Fruit fly (Drosophila melanogaster) whole organism, prepupa: ENCODE measurements around the gene Sumo.

Experiments used
- Blimp-1 ChIP-seq: fragments of 200-800 bp; sonication (Bioruptor generic); optimal IDR thresholded peaks from 3 replicates; lab custom pipeline; 2017; ENCODE audit warnings: missing biosample characterization, missing genetic modification characterization, mild to moderate bottlenecking, moderate library complexity, missing genetic modification reagents
- CG10631 ChIP-seq: fragments of 200-800 bp; sonication (Bioruptor generic); optimal IDR thresholded peaks from 2 replicates; lab custom pipeline; 2016; ENCODE audit warnings: missing biosample characterization, missing genetic modification characterization
- CG11902 ChIP-seq: fragments of 200-800 bp; sonication (Bioruptor generic); optimal IDR thresholded peaks from 3 replicates; lab custom pipeline; 2016; ENCODE audit warnings: missing biosample characterization, missing genetic modification characterization
- CG15336 ChIP-seq: fragments of 200-800 bp; sonication (Bioruptor generic); IDR thresholded peaks from 2 replicates; pipeline ENCODE4 v1.3.6; 2022; ENCODE audit warnings: missing biosample characterization, missing genetic modification characterization
- CG1621 ChIP-seq: fragments of 200-800 bp; sonication (Bioruptor generic); optimal IDR thresholded peaks from 3 replicates; lab custom pipeline; 2018; ENCODE audit warnings: missing biosample characterization, mild to moderate bottlenecking, missing genetic modification characterization
- CG16779 ChIP-seq: fragments of 200-800 bp; sonication (Bioruptor generic); optimal IDR thresholded peaks from 3 replicates; lab custom pipeline; 2017; ENCODE audit warnings: missing biosample characterization, mild to moderate bottlenecking, missing genetic modification characterization
- CG3032 ChIP-seq: fragments of 200-800 bp; optimal IDR thresholded peaks from 2 replicates; lab custom pipeline; 2019; ENCODE audit warnings: missing biosample characterization, mild to moderate bottlenecking, missing genetic modification characterization, moderate library complexity
- CG31627 ChIP-seq: fragments of 200-800 bp; sonication (Bioruptor generic); optimal IDR thresholded peaks from 3 replicates; lab custom pipeline; 2016; ENCODE audit warnings: missing biosample characterization, missing genetic modification characterization
- CG32006 ChIP-seq: fragments of 200-800 bp; sonication (Bioruptor generic); optimal IDR thresholded peaks from 3 replicates; lab custom pipeline; 2017; ENCODE audit warnings: missing biosample characterization, mild to moderate bottlenecking, missing genetic modification characterization
- CG34406 ChIP-seq: fragments of 200-800 bp; sonication (Bioruptor generic); optimal IDR thresholded peaks from 3 replicates; lab custom pipeline; 2016; ENCODE audit warnings: missing biosample characterization, missing genetic modification characterization
- CG3919 ChIP-seq: fragments of 200-800 bp; sonication (Bioruptor generic); optimal IDR thresholded peaks from 3 replicates; lab custom pipeline; 2016; ENCODE audit warnings: missing biosample characterization, missing genetic modification characterization
- CG4318 ChIP-seq: fragments of 200-800 bp; sonication (Bioruptor generic); optimal IDR thresholded peaks from 3 replicates; lab custom pipeline; 2017; ENCODE audit warnings: missing biosample characterization, mild to moderate bottlenecking, missing genetic modification characterization
- CG6163 ChIP-seq: fragments of 200-800 bp; sonication (Bioruptor generic); IDR thresholded peaks from 3 replicates; pipeline ENCODE4 v1.3.6; 2022; ENCODE audit warnings: missing biosample characterization, missing genetic modification characterization
- CG6276 ChIP-seq: fragments of 200-800 bp; sonication (Bioruptor generic); optimal IDR thresholded peaks from 2 replicates; lab custom pipeline; 2017; ENCODE audit warnings: missing biosample characterization, mild to moderate bottlenecking, missing genetic modification characterization
- CG6792 ChIP-seq: fragments of 200-800 bp; sonication (Bioruptor generic); optimal IDR thresholded peaks from 3 replicates; lab custom pipeline; 2016; ENCODE audit warnings: missing biosample characterization, missing genetic modification characterization
- CG6808 ChIP-seq: fragments of 200-800 bp; sonication (Bioruptor generic); optimal IDR thresholded peaks from 3 replicates; lab custom pipeline; 2017; ENCODE audit warnings: missing biosample characterization, missing genetic modification characterization, mild to moderate bottlenecking, moderate library complexity, missing genetic modification reagents
- CG6854 ChIP-seq: fragments of 200-800 bp; sonication (Bioruptor generic); optimal IDR thresholded peaks from 2 replicates; lab custom pipeline; 2017; ENCODE audit warnings: missing biosample characterization, mild to moderate bottlenecking, missing genetic modification characterization
- CG8119 ChIP-seq: fragments of 200-800 bp; sonication (Bioruptor generic); IDR thresholded peaks from 3 replicates; pipeline ENCODE4 v1.3.6; 2022; ENCODE audit warnings: missing biosample characterization, missing genetic modification characterization
- CG8319 ChIP-seq: fragments of 200-800 bp; sonication (Bioruptor generic); optimal IDR thresholded peaks from 3 replicates; lab custom pipeline; 2016; ENCODE audit warnings: missing biosample characterization, missing genetic modification characterization
- CG8632 ChIP-seq: fragments of 200-800 bp; sonication (Bioruptor generic); optimal IDR thresholded peaks from 3 replicates; lab custom pipeline; 2016; ENCODE audit warnings: missing biosample characterization, missing genetic modification characterization
- Eip75B ChIP-seq: fragments of 200-800 bp; sonication (Bioruptor generic); optimal IDR thresholded peaks from 3 replicates; lab custom pipeline; 2016; ENCODE audit warnings: missing biosample characterization, missing genetic modification characterization
- Eip78C ChIP-seq: fragments of 200-800 bp; sonication (Bioruptor generic); peaks from one replicate; lab custom pipeline; 2016; ENCODE audit warnings: missing biosample characterization, missing genetic modification characterization
- Ets21C ChIP-seq: fragments of 200-800 bp; sonication (Bioruptor generic); optimal IDR thresholded peaks from 3 replicates; lab custom pipeline; 2016; ENCODE audit warnings: missing biosample characterization, missing genetic modification characterization
- Gug ChIP-seq: fragments of 200-800 bp; sonication (Bioruptor generic); IDR thresholded peaks from 2 replicates; pipeline ENCODE4 v1.3.6; 2022; ENCODE audit warnings: missing biosample characterization, missing genetic modification characterization
- Hr39 ChIP-seq: fragments of 200-800 bp; sonication (Bioruptor generic); optimal IDR thresholded peaks from 2 replicates; lab custom pipeline; 2016; ENCODE audit warnings: missing biosample characterization, missing genetic modification characterization
- Met ChIP-seq: fragments of 200-800 bp; sonication (Bioruptor generic); optimal IDR thresholded peaks from 3 replicates; lab custom pipeline; 2016; ENCODE audit warnings: missing biosample characterization, missing genetic modification characterization
- Smox ChIP-seq: fragments of 200-800 bp; sonication (Bioruptor generic); optimal IDR thresholded peaks from 3 replicates; lab custom pipeline; 2016; ENCODE audit warnings: missing biosample characterization, missing genetic modification characterization
- Sox102F ChIP-seq: fragments of 200-800 bp; sonication (Bioruptor generic); optimal IDR thresholded peaks from 2 replicates; lab custom pipeline; 2016; ENCODE audit warnings: missing biosample characterization, mild to moderate bottlenecking, missing genetic modification characterization
- Sox14 ChIP-seq: fragments of 200-800 bp; sonication (Bioruptor generic); optimal IDR thresholded peaks from 3 replicates; lab custom pipeline; 2016; ENCODE audit warnings: missing biosample characterization, missing genetic modification characterization
- achi ChIP-seq: fragments of 200-800 bp; sonication (Bioruptor generic); optimal IDR thresholded peaks from 3 replicates; lab custom pipeline; 2016; ENCODE audit warnings: missing biosample characterization, missing genetic modification characterization
- acj6 ChIP-seq: fragments of 200-800 bp; sonication (Bioruptor generic); optimal IDR thresholded peaks from 3 replicates; lab custom pipeline; 2016; ENCODE audit warnings: missing biosample characterization, missing genetic modification characterization
- eg ChIP-seq: fragments of 200-800 bp; sonication (Bioruptor generic); IDR thresholded peaks from 3 replicates; pipeline ENCODE4 v1.3.6; 2022; ENCODE audit warnings: missing biosample characterization, missing genetic modification characterization
- esn ChIP-seq: fragments of 200-800 bp; sonication (Bioruptor generic); optimal IDR thresholded peaks from 2 replicates; lab custom pipeline; 2016; ENCODE audit warnings: missing biosample characterization, mild to moderate bottlenecking, missing genetic modification characterization, moderate library complexity
- fkh ChIP-seq: fragments of 200-800 bp; sonication (Bioruptor generic); optimal IDR thresholded peaks from 3 replicates; lab custom pipeline; 2017; ENCODE audit warnings: missing biosample characterization, mild to moderate bottlenecking, missing genetic modification characterization, moderate library complexity
- lz ChIP-seq: fragments of 200-800 bp; sonication (Bioruptor generic); optimal IDR thresholded peaks from 3 replicates; lab custom pipeline; 2016; ENCODE audit warnings: missing biosample characterization, missing genetic modification characterization
- pdm3 ChIP-seq: fragments of 200-800 bp; sonication (Bioruptor generic); optimal IDR thresholded peaks from 3 replicates; lab custom pipeline; 2016; ENCODE audit warnings: missing biosample characterization, missing genetic modification characterization
- salr ChIP-seq, 2 experiments: fragments of 200-800 bp; sonication (Bioruptor generic); optimal IDR thresholded peaks; 3 replicates each; lab custom pipeline; 2016 to 2018; ENCODE audit warnings: missing biosample characterization in 2 of 2, missing genetic modification characterization in 2 of 2, mild to moderate bottlenecking in 1 of 2
- spab ChIP-seq: fragments of 200-800 bp; sonication (Bioruptor generic); optimal IDR thresholded peaks from 2 replicates; lab custom pipeline; 2017; ENCODE audit warnings: missing biosample characterization, mild to moderate bottlenecking, missing genetic modification characterization, missing genetic modification reagents
- svp ChIP-seq: fragments of 200-800 bp; sonication (Bioruptor generic); peaks from one replicate; lab custom pipeline; 2016; ENCODE audit warnings: missing biosample characterization, missing genetic modification characterization

The Sumo gene

DNA sequence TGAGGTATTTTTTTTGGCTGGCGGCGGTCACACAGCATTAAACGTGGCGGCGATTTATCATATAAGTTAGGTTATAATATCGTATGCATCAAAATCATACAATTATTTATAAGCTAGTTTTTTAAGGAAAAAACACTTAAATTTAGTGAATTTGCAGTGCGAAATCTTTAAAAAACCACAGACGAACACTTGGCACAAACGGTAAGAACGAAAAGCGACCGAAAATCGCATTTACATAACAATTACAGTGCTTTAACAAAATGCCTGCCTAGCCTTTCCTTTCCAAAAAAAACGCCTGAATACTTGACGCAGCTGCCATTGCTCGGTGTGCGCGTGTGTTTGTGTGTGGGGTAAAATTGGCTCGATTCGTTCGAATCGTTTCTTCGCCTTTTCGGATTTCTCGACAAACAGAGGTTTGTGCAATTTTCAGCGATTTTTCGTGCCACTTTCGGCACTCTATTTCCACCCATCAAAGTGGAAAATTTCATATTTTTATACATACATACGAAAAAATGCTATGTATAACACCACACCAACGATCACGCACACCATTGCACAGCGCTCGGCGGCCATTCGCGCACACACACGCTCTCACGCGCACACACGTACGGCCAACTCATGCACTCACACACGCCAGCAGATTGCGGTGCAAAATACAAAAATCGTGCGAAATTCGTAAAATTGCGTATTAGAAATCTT is 46.6 kb downstream of the Sumo start, which contains the start of gene Hrb27C:
Gene Hrb27C, plus strand, starts transcription at position 44 of the 699 bp plus-strand sequence.
- TF ChIP-seq CG16779 (tag; lab: Kevin White, UChicago) (peak; percentile 22), Gug (GFP tag; lab: Robert Waterston, UW) (no peak), Hr39 (GFP tag; lab: Kevin White, UChicago) (no peak), salr (GFP tag; optimal IDR thresholded peaks at IDR 0.05; lab: Kevin White, UChicago) (no peak), Blimp-1 (no peak), lz (GFP tag; lab: Kevin White, UChicago) (no peak), CG8119 (GFP tag; lab: Robert Waterston, UW) (no peak), CG8319 (GFP tag; lab: Kevin White, UChicago) (no peak), Sox102F (no peak), fkh (no peak), Sox14 (GFP tag; lab: Kevin White, UChicago) (no peak), CG32006 (no peak), CG4318 (GFP tag; lab: Kevin White, UChicago) (no peak), CG3919 (GFP tag; lab: Kevin White, UChicago) (no peak), CG31627 (GFP tag; lab: Kevin White, UChicago) (no peak), CG6854 (GFP tag; lab: Kevin White, UChicago) (peak; percentile 5), Ets21C (GFP tag; lab: Kevin White, UChicago) (no peak), eg (GFP tag; lab: Robert Waterston, UW) (no peak), Eip78C (GFP tag; lab: Kevin White, UChicago) (peak; percentile 31), CG34406 (peak; percentile 14), CG10631 (GFP tag; lab: Kevin White, UChicago) (no peak), CG15336 (GFP tag; lab: Robert Waterston, UW) (no peak), Eip75B (no peak), pdm3 (GFP tag; lab: Kevin White, UChicago) (no peak)
- TF ChIP-seq, all 60 proteins: peak for 4

DNA sequence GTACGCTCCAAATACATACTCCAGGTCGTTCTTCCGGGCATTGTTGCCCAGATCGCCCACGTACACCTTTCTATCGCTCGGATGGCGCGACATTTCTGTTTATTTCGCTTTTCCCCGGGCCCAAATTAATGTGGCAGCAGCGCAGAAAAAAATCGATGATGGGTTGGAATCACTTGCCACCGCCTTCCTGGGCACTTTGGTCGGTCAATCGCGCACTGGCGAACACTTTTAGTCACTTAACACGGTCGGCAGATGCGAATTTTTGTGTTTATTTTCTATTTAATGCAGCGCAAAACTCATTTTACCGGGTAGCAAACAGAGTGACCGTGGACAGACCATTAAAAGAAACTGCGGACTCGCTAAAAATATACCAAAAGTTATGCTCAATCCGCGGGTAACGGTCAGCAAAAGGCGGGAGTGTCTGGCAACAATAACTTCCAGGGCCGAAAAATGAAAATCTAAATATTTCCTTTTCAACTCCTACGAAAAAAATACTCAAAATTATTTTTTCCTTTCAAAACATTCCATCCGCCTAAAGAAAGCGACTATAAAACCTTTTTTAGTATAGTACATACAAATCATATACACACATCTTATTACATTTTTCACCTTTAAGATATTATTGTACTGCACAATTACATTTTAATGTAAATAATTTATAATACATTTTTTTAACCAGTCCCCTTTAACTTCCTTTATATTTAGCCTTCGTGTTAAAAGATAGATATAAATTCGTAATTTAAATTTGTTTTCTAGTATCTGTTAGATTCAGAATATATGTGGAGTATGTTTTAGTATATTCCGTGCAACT is 47.4 kb downstream of the Sumo start, which contains the start of gene x16:
Gene x16, minus strand, starts transcription at position 361 of the 811 bp plus-strand sequence.
- TF ChIP-seq CG6854 (GFP tag; lab: Kevin White, UChicago) (no peak), CG1621 (tag; lab: Kevin White, UChicago) (peak; percentile 28), svp (peak; percentile 63), Eip78C (GFP tag; lab: Kevin White, UChicago) (peak; percentile 31)

DNA sequence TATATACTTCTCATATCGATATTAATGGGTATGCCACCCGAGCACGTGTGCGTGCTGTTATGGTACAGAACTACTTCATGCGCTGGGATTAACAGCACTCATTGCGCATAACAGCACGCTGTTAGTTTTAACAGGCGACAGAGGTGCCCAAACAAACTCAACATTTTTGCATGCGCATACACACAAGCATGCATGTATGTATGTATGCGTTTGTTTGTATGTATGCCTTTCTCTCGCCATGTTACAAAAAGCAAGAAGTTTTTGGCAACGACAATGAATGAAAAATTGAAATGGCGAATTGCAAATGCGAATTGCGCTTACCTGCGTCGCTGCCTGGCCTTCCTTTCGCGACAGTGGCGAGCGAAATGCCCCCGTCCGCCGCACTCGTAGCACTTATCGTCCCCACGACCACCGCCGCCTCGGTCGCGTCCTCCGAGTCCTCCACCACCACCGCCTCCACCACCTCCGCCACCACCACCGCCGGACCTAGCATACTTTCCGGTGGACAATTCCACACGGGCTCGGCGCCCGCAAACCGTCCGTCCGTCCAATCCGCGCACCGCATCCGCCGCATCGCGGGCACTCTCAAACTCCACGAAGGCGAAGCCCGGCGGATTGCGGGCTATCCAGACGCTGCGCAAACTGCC is 48.1 kb downstream of the Sumo start:
- peak; percentile 67 for TF ChIP-seq CG1621 (tag; lab: Kevin White, UChicago)
- no peak for TF ChIP-seq Gug (GFP tag; lab: Robert Waterston, UW)
- TF ChIP-seq Sox102F, result no peak

DNA sequence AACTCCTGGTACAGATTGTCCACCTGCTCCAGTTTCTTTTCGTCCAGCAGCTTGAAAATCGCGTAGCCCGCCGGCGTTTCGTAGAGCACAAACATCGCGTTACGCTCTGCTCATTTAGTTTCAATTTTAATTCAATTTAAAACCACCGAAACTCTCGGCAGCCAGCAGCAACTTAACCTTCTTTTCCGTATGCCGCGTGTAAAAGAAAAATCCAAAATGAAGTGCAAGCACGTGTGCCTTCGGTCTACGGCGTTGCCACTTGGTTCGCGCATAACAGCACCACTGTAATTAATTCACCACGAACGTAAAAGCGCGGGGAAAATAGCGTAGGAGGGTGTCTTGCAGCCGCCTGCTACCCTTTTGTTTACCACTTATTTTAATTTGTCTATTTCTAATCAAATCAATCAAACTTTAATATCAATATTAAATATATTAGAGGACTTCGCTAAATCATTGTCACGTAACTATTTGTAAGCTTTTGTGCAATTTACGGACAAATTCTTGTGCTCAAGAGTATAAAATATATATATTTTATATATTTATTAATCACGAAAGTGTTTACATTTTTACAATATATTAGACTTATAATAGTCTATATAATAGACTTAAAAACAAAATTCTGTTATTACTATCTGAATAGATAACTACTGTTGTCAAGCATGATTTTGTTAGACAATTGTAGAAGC is 48.8 kb downstream of the Sumo start, which contains the start of gene nop5:
Gene nop5, minus strand, starts transcription at position 227 of the 686 bp plus-strand sequence.
- TF ChIP-seq lz (GFP tag; lab: Kevin White, UChicago) (peak; percentile 29), CG6163 (GFP tag; lab: Robert Waterston, UW) (peak; percentile 9; the same call in 1 of the 3 replicates), CG3032 (peak; percentile 72), CG8632 (GFP tag; lab: Kevin White, UChicago) (peak; percentile 67), CG15336 (GFP tag; lab: Robert Waterston, UW) (0 out of 2 replicates have a peak, but pooled peaks have one; percentile 14), CG31627 (GFP tag; lab: Kevin White, UChicago) (peak; percentile 3), CG4318 (GFP tag; lab: Kevin White, UChicago) (no peak), spab (GFP tag; lab: Kevin White, UChicago) (no peak), CG8119 (GFP tag; lab: Robert Waterston, UW) (peak; percentile 47; the same call in 1 of the 3 replicates), CG6808 (no peak), acj6 (GFP tag; lab: Kevin White, UChicago) (no peak), CG11902 (GFP tag; lab: Kevin White, UChicago) (peak; percentile 4), esn (peak; percentile 72), achi (GFP tag; lab: Kevin White, UChicago) (no peak), CG6276 (no peak), fkh (no peak), CG6792 (GFP tag; lab: Kevin White, UChicago) (no peak), CG32006 (peak; percentile 60), Met (GFP tag; lab: Kevin White, UChicago) (no peak), Smox (GFP tag; lab: Kevin White, UChicago) (no peak), CG16779 (tag; lab: Kevin White, UChicago) (no peak), CG8319 (GFP tag; lab: Kevin White, UChicago) (no peak)
